Fruit fly (Drosophila melanogaster) whole organism, embryonic: Measurements from ENCODE around the gene Spn28Dc.

Source experiments
- Bteb2 ChIP-seq: fragments of 200-800 bp; sonication (Bioruptor generic); optimal IDR thresholded peaks from 2 replicates; lab custom pipeline; 2016; ENCODE audit warnings: missing biosample characterization, missing genetic modification characterization
- CG14710 ChIP-seq: fragments of 200-800 bp; sonication (Bioruptor generic); optimal IDR thresholded peaks from 3 replicates; lab custom pipeline; 2019; ENCODE audit warnings: missing biosample characterization, mild to moderate bottlenecking, missing genetic modification characterization, moderate library complexity
- CG15479 ChIP-seq: fragments of 200-800 bp; sonication (Bioruptor generic); optimal IDR thresholded peaks from 3 replicates; lab custom pipeline; 2019; ENCODE audit warnings: missing biosample characterization, mild to moderate bottlenecking, missing genetic modification characterization, moderate library complexity
- CG1602 ChIP-seq: fragments of 200-800 bp; sonication (Bioruptor generic); optimal IDR thresholded peaks from 3 replicates; lab custom pipeline; 2016; ENCODE audit warnings: missing biosample characterization, missing genetic modification characterization
- CG16779 ChIP-seq: fragments of 200-800 bp; sonication (Bioruptor generic); IDR thresholded peaks from 2 replicates; pipeline ENCODE4 v1.3.6; 2022; ENCODE audit warnings: missing biosample characterization, missing genetic modification characterization
- CG17361 ChIP-seq: fragments of 200-800 bp; sonication (Bioruptor generic); IDR thresholded peaks from 3 replicates; pipeline ENCODE4 v1.3.6; 2022; ENCODE audit warnings: missing biosample characterization, missing genetic modification characterization
- CG18599 ChIP-seq: fragments of 200-800 bp; sonication (Bioruptor generic); optimal IDR thresholded peaks from 3 replicates; lab custom pipeline; 2017; ENCODE audit warnings: missing biosample characterization, missing genetic modification characterization, mild to moderate bottlenecking, moderate library complexity, missing genetic modification reagents
- CG43689 ChIP-seq: fragments of 200-800 bp; sonication (Bioruptor generic); IDR thresholded peaks from 2 replicates; pipeline ENCODE4 v1.3.6; 2022; ENCODE audit warnings: missing biosample characterization, missing genetic modification characterization
- CG6854 ChIP-seq: fragments of 200-800 bp; sonication (Bioruptor generic); optimal IDR thresholded peaks from 3 replicates; lab custom pipeline; 2017; ENCODE audit warnings: missing biosample characterization, mild to moderate bottlenecking, missing genetic modification characterization
- CG7556 ChIP-seq: fragments of 200-800 bp; sonication (Bioruptor generic); optimal IDR thresholded peaks from 2 replicates; lab custom pipeline; 2017; ENCODE audit warnings: missing biosample characterization, mild to moderate bottlenecking, missing genetic modification characterization
- CG7745 ChIP-seq: fragments of 200-800 bp; sonication (Bioruptor generic); optimal IDR thresholded peaks from 2 replicates; lab custom pipeline; 2018; ENCODE audit warnings: missing biosample characterization, mild to moderate bottlenecking, missing genetic modification characterization, moderate library complexity
- CG7839 ChIP-seq: fragments of 200-800 bp; sonication (Bioruptor generic); optimal IDR thresholded peaks from 3 replicates; lab custom pipeline; 2018; ENCODE audit warnings: missing biosample characterization, mild to moderate bottlenecking, missing genetic modification characterization, moderate library complexity
- CG7963 ChIP-seq: fragments of 200-800 bp; sonication (Bioruptor generic); IDR thresholded peaks from 3 replicates; pipeline ENCODE4 v1.3.6; 2022; ENCODE audit warnings: missing biosample characterization, missing genetic modification characterization; ENCODE audit not compliant: partially characterized antibody
- Camta ChIP-seq: fragments of 200-800 bp; sonication (Bioruptor generic); optimal IDR thresholded peaks from 2 replicates; lab custom pipeline; 2016; ENCODE audit warnings: missing biosample characterization, missing genetic modification characterization
- CoRest ChIP-seq: fragments of 200-800 bp; sonication (Bioruptor generic); optimal IDR thresholded peaks from 3 replicates; lab custom pipeline; 2018; ENCODE audit warnings: missing biosample characterization, mild to moderate bottlenecking, missing genetic modification characterization, moderate library complexity
- CrebB ChIP-seq: fragments of 200-800 bp; sonication (Bioruptor generic); optimal IDR thresholded peaks from 3 replicates; lab custom pipeline; 2018; ENCODE audit warnings: missing biosample characterization, mild to moderate bottlenecking, missing genetic modification characterization
- Dbx ChIP-seq: fragments of 200-800 bp; sonication (Bioruptor generic); IDR thresholded peaks from 3 replicates; pipeline ENCODE4 v1.3.6; 2022; ENCODE audit warnings: missing biosample characterization, missing genetic modification characterization
- Drgx ChIP-seq: fragments of 200-800 bp; sonication (Bioruptor generic); IDR thresholded peaks from 2 replicates; pipeline ENCODE4 v1.3.6; 2022; ENCODE audit warnings: missing biosample characterization, missing genetic modification characterization
- Eip74EF ChIP-seq, 2 experiments: fragments of 200-800 bp in 1 of 2; fragments of >200 bp in 1 of 2; sonication (Bioruptor generic) in 1 of 2; optimal IDR thresholded peaks; 2 replicates each; lab custom pipeline; 2017 to 2019; ENCODE audit warnings: missing biosample characterization in 2 of 2, missing genetic modification characterization in 2 of 2, mild to moderate bottlenecking in 1 of 2, moderate library complexity in 1 of 2
- Fer2 ChIP-seq: fragments of 200-800 bp; sonication (Bioruptor generic); optimal IDR thresholded peaks from 2 replicates; lab custom pipeline; 2018; ENCODE audit warnings: missing biosample characterization, mild to moderate bottlenecking, missing genetic modification characterization, moderate library complexity
- H2.0 ChIP-seq: fragments of 200-800 bp; sonication (Bioruptor generic); IDR thresholded peaks from 2 replicates; pipeline ENCODE4 v1.3.6; 2022; ENCODE audit warnings: missing biosample characterization, missing genetic modification characterization
- Hey ChIP-seq: fragments of 200-800 bp; sonication (Bioruptor generic); optimal IDR thresholded peaks from 3 replicates; lab custom pipeline; 2018; ENCODE audit warnings: missing biosample characterization, mild to moderate bottlenecking, missing genetic modification characterization
- Hr39 ChIP-seq: fragments of >200 bp; optimal IDR thresholded peaks from 2 replicates; lab custom pipeline; 2017
- Med ChIP-seq: fragments of 200-800 bp; sonication (Bioruptor generic); peaks from one replicate; lab custom pipeline; 2016; ENCODE audit warnings: missing biosample characterization, missing genetic modification characterization, mild to moderate bottlenecking, inconsistent platforms, moderate library complexity
- Meics ChIP-seq: fragments of 200-800 bp; sonication (Bioruptor generic); optimal IDR thresholded peaks from 2 replicates; lab custom pipeline; 2017; ENCODE audit warnings: missing biosample characterization, mild to moderate bottlenecking, missing genetic modification characterization
- Sox102F ChIP-seq: fragments of 200-800 bp; sonication (Bioruptor generic); optimal IDR thresholded peaks from 2 replicates; lab custom pipeline; 2018; ENCODE audit warnings: missing biosample characterization, mild to moderate bottlenecking, missing genetic modification characterization, moderate library complexity
- Vsx1 ChIP-seq: fragments of 200-800 bp; sonication (Bioruptor generic); optimal IDR thresholded peaks from 2 replicates; lab custom pipeline; 2017; ENCODE audit warnings: missing biosample characterization, mild to moderate bottlenecking, missing genetic modification characterization, missing genetic modification reagents
- amos ChIP-seq: fragments of 200-800 bp; sonication (Bioruptor generic); IDR thresholded peaks from 2 replicates; pipeline ENCODE4 v1.3.6; 2022; ENCODE audit warnings: missing biosample characterization, missing genetic modification characterization; ENCODE audit not compliant: partially characterized antibody
- caup ChIP-seq: fragments of 200-800 bp; sonication (Bioruptor generic); optimal IDR thresholded peaks from 3 replicates; lab custom pipeline; 2017; ENCODE audit warnings: missing biosample characterization, mild to moderate bottlenecking, missing genetic modification characterization, moderate library complexity; ENCODE audit not compliant: severe bottlenecking
- dati ChIP-seq: fragments of 200-800 bp; sonication (Bioruptor generic); IDR thresholded peaks from 2 replicates; pipeline ENCODE4 v1.3.6; 2022; ENCODE audit warnings: missing biosample characterization, missing genetic modification characterization
- dysf ChIP-seq: fragments of 200-800 bp; sonication (Bioruptor generic); IDR thresholded peaks from 3 replicates; pipeline ENCODE4 v1.3.6; 2022; ENCODE audit warnings: missing biosample characterization, missing genetic modification characterization
- fd3F ChIP-seq: fragments of 200-800 bp; sonication (Bioruptor generic); optimal IDR thresholded peaks from 2 replicates; lab custom pipeline; 2018; ENCODE audit warnings: missing biosample characterization, mild to moderate bottlenecking, missing genetic modification characterization, moderate library complexity
- fd64A ChIP-seq: fragments of 200-800 bp; sonication (Bioruptor generic); optimal IDR thresholded peaks from 3 replicates; lab custom pipeline; 2018; ENCODE audit warnings: missing biosample characterization, mild to moderate bottlenecking, missing genetic modification characterization
- hth ChIP-seq: fragments of >200 bp; optimal IDR thresholded peaks from 2 replicates; lab custom pipeline; 2017; ENCODE audit warnings: inconsistent platforms
- lab ChIP-seq: fragments of 200-800 bp; sonication (Bioruptor generic); optimal IDR thresholded peaks from 3 replicates; lab custom pipeline; 2017; ENCODE audit warnings: missing biosample characterization, missing genetic modification characterization, mild to moderate bottlenecking, moderate library complexity, missing genetic modification reagents
- lilli ChIP-seq: fragments of 200-800 bp; sonication (Bioruptor generic); optimal IDR thresholded peaks from 3 replicates; lab custom pipeline; 2016; ENCODE audit warnings: missing biosample characterization, missing genetic modification characterization
- mirr ChIP-seq: fragments of 200-800 bp; sonication (Bioruptor generic); optimal IDR thresholded peaks from 3 replicates; lab custom pipeline; 2018; ENCODE audit warnings: missing biosample characterization, mild to moderate bottlenecking, missing genetic modification characterization
- nmo ChIP-seq: fragments of 200-800 bp; sonication (Bioruptor generic); optimal IDR thresholded peaks from 2 replicates; lab custom pipeline; 2018; ENCODE audit warnings: missing biosample characterization, mild to moderate bottlenecking, missing genetic modification characterization, moderate library complexity
- oc ChIP-seq: fragments of 200-800 bp; sonication (Bioruptor generic); optimal IDR thresholded peaks from 2 replicates; lab custom pipeline; 2018; ENCODE audit warnings: missing biosample characterization, mild to moderate bottlenecking, missing genetic modification characterization, moderate library complexity
- sc ChIP-seq, 3 experiments: fragments of >200 bp in 2 of 3; fragments of 200-800 bp in 1 of 3; sonication (Bioruptor generic) in 1 of 3; optimal IDR thresholded peaks; 2 replicates in 2 of 3; 3 replicates in 1 of 3; lab custom pipeline; 2017; ENCODE audit warnings: mild to moderate bottlenecking in 1 of 3, missing biosample characterization in 1 of 3, missing genetic modification characterization in 1 of 3, missing genetic modification reagents in 1 of 3
- scrt ChIP-seq: fragments of 200-800 bp; sonication (Bioruptor generic); optimal IDR thresholded peaks from 2 replicates; lab custom pipeline; 2018; ENCODE audit warnings: missing biosample characterization, mild to moderate bottlenecking, missing genetic modification characterization, moderate library complexity
- sens ChIP-seq: fragments of 200-800 bp; sonication (Bioruptor generic); peaks from one replicate; lab custom pipeline; 2016; ENCODE audit warnings: missing biosample characterization, missing genetic modification characterization
- sisA ChIP-seq: fragments of 200-800 bp; sonication (Bioruptor generic); IDR thresholded peaks from 2 replicates; pipeline ENCODE4 v1.3.6; 2022; ENCODE audit warnings: missing biosample characterization, missing genetic modification characterization
- tap ChIP-seq: fragments of 200-800 bp; optimal IDR thresholded peaks from 3 replicates; lab custom pipeline; 2019; ENCODE audit warnings: missing biosample characterization, mild to moderate bottlenecking, missing genetic modification characterization, moderate library complexity
- vvl ChIP-seq: fragments of 200-800 bp; sonication (Bioruptor generic); IDR thresholded peaks from 2 replicates; pipeline ENCODE4 v1.3.6; 2022; ENCODE audit warnings: missing biosample characterization, missing genetic modification characterization

Spn28Dc gene

dm6 chr2L:7960581-7961530, 46.2 kb downstream of the Spn28Dc start (continued):
- TF ChIP-seq Eip74EF (GFP tag; optimal IDR thresholded peaks at IDR 0.05; lab: Kevin White, UChicago) = peak in 1 of 2 experiments; percentile 27
- peak; percentile 89 for TF ChIP-seq lab (GFP tag; lab: Kevin White, UChicago)
- peak; percentile 83 for TF ChIP-seq mirr (GFP tag; lab: Kevin White, UChicago)
- TF ChIP-seq CoRest = no peak
- TF ChIP-seq fd64A = peak; percentile 45
- peak; percentile 79 for TF ChIP-seq CG18599
- peak; percentile 49 for TF ChIP-seq CrebB (tag; lab: Kevin White, UChicago)
- TF ChIP-seq CG15479 = no peak
- no peak for TF ChIP-seq sisA (GFP tag; lab: Robert Waterston, UW)
- peak; percentile 27 for TF ChIP-seq vvl (GFP tag; lab: Robert Waterston, UW)
- TF ChIP-seq fd3F (GFP tag; lab: Kevin White, UChicago) = peak; percentile 16
- TF ChIP-seq scrt (GFP tag; lab: Kevin White, UChicago) = peak; percentile 42
- TF ChIP-seq Fer2 (tag; lab: Kevin White, UChicago) = peak; percentile 48
- TF ChIP-seq Med (GFP tag; lab: Kevin White, UChicago) = peak; percentile 79
- 0 out of 3 replicates have a peak, but pooled peaks have one; percentile 12 for TF ChIP-seq Dbx (GFP tag; lab: Robert Waterston, UW)
- peak; percentile 7 for TF ChIP-seq CG7556
- peak; percentile 12 for TF ChIP-seq CG14710 (tag; lab: Kevin White, UChicago)

dm6 chr2L:7957068-7957868, 49.7 kb downstream of the Spn28Dc start:
- TF ChIP-seq Bteb2 (GFP tag; lab: Kevin White, UChicago) = peak; percentile 28
- no peak for TF ChIP-seq Hey (tag; lab: Kevin White, UChicago)
- TF ChIP-seq Meics (GFP tag; lab: Kevin White, UChicago) = peak; percentile 59
- peak; percentile 46; the same call in 1 of the 2 replicates for TF ChIP-seq H2.0 (GFP tag; lab: Robert Waterston, UW)
- TF ChIP-seq CG7556 = peak; percentile 78
- no peak for TF ChIP-seq CG16779 (GFP tag; lab: Robert Waterston, UW)
- TF ChIP-seq lilli (GFP tag; lab: Kevin White, UChicago) = peak; percentile 49
- TF ChIP-seq CG1602 (GFP tag; lab: Kevin White, UChicago) = peak; percentile 26
- TF ChIP-seq Camta (GFP tag; lab: Kevin White, UChicago) = peak; percentile 5
- TF ChIP-seq dysf = peak; percentile 73
- no peak for TF ChIP-seq CG43689
- peak; percentile 40; the same call in 1 of the 2 replicates for TF ChIP-seq Drgx (GFP tag; lab: Robert Waterston, UW)
- no peak for TF ChIP-seq amos
- peak; percentile 67; the same call in 2 of the 3 replicates for TF ChIP-seq CG17361 (GFP tag; lab: Robert Waterston, UW)
- TF ChIP-seq CG7839 = peak; percentile 70
- TF ChIP-seq CG6854 (GFP tag; lab: Kevin White, UChicago) = peak; percentile 42
- TF ChIP-seq tap (tag; lab: Kevin White, UChicago) = no peak
- no peak for TF ChIP-seq CG7745 (tag; lab: Kevin White, UChicago)
- TF ChIP-seq sc (optimal IDR thresholded peaks at IDR 0.05; lab: Kevin White, UChicago) = no peak
- TF ChIP-seq sc (GFP tag; optimal IDR thresholded peaks at IDR 0.05; lab: Kevin White, UChicago) = no peak
- TF ChIP-seq sens (GFP tag; lab: Kevin White, UChicago) = peak; percentile 91
- no peak for TF ChIP-seq Hr39 (lab: Kevin White, UChicago)
- peak; percentile 83 for TF ChIP-seq Sox102F (GFP tag; lab: Kevin White, UChicago)
- no peak for TF ChIP-seq CG7963
- TF ChIP-seq hth (lab: Kevin White, UChicago) = no peak
- no peak for TF ChIP-seq dati (GFP tag; lab: Robert Waterston, UW)
- peak; percentile 5 for TF ChIP-seq oc
- TF ChIP-seq nmo (GFP tag; lab: Kevin White, UChicago) = peak; percentile 62
- TF ChIP-seq Vsx1 (GFP tag; lab: Kevin White, UChicago) = peak; percentile 10
- TF ChIP-seq caup (GFP tag; lab: Kevin White, UChicago) = peak; percentile 35
